Worm (Caenorhabditis elegans) whole organism, L1 larva: ENCODE results near the gene T20D4.12.

Source experiments
- aly-2 ChIP-seq: fragments of 150-350 bp; optimal IDR thresholded peaks from 2 replicates; lab custom pipeline; 2014; ENCODE audit warnings: missing biosample characterization, missing genetic modification characterization
- lir-3 ChIP-seq: sonication (generic microtip); optimal IDR thresholded peaks from 2 replicates; lab custom pipeline; 2016; ENCODE audit warnings: mild to moderate bottlenecking, missing genetic modification characterization, moderate library complexity, missing compliant biosample characterization; ENCODE audit not compliant: poor library complexity
- nhr-11 ChIP-seq: fragments of 150-350 bp; optimal IDR thresholded peaks from 2 replicates; lab custom pipeline; 2014; ENCODE audit warnings: missing biosample characterization, missing genetic modification characterization
- nhr-12 ChIP-seq: sonication (generic microtip); optimal IDR thresholded peaks from 2 replicates; lab custom pipeline; 2017; ENCODE audit warnings: missing biosample characterization, missing genetic modification characterization
- pax-3 ChIP-seq: fragments of 200-800 bp; sonication (Bioruptor generic); optimal IDR thresholded peaks from 2 replicates; lab custom pipeline; 2018; ENCODE audit warnings: mild to moderate bottlenecking, missing genetic modification characterization, moderate library complexity, missing compliant biosample characterization
- pqm-1 ChIP-seq: sonication (generic microtip); optimal IDR thresholded peaks from 3 replicates; lab custom pipeline; 2017; ENCODE audit warnings: missing biosample characterization, missing genetic modification characterization
- tlp-1 ChIP-seq: fragments of 150-350 bp; optimal IDR thresholded peaks from 2 replicates; lab custom pipeline; 2014; ENCODE audit warnings: missing biosample characterization, missing genetic modification characterization
- unc-130 ChIP-seq: fragments of 150-350 bp; optimal IDR thresholded peaks from 2 replicates; lab custom pipeline; 2017; ENCODE audit warnings: missing biosample characterization, missing genetic modification characterization, inconsistent platforms
- unc-62 ChIP-seq: fragments of 150-350 bp; optimal IDR thresholded peaks from 2 replicates; lab custom pipeline; 2014; ENCODE audit warnings: missing biosample characterization, missing genetic modification reagents, missing genetic modification characterization
- ztf-4 ChIP-seq: fragments of 150-350 bp; optimal IDR thresholded peaks from 2 replicates; lab custom pipeline; 2014; ENCODE audit warnings: missing biosample characterization, missing genetic modification characterization

ce11 chrV:3424341-3424740, 27.5 kb downstream of the T20D4.12 start, which contains the start of gene srab-21:
- no peak for TF ChIP-seq pqm-1 (tag; lab: Kevin White, UChicago)
- TF ChIP-seq nhr-11 (tag; lab: Kevin White, UChicago), result no peak
- no peak for TF ChIP-seq nhr-12 (tag; lab: Kevin White, UChicago)
- TF ChIP-seq unc-130 (tag; lab: Kevin White, UChicago), result no peak
- no peak for TF ChIP-seq tlp-1 (tag; lab: Kevin White, UChicago)
- TF ChIP-seq aly-2 (tag; lab: Kevin White, UChicago), result no peak
- no peak for TF ChIP-seq unc-62 (GFP tag; lab: Kevin White, UChicago)
- TF ChIP-seq pax-3 (tag; lab: Kevin White, UChicago), result no peak
- TF ChIP-seq lir-3 (tag; lab: Kevin White, UChicago), result no peak
- TF ChIP-seq ztf-4 (tag; lab: Kevin White, UChicago), result no peak
